Worm (Caenorhabditis elegans) whole organism, L3 larva: ENCODE results near the gene F11C1.10.

ENCODE experiments used
- lsy-12 ChIP-seq: sonication (generic microtip); optimal IDR thresholded peaks from 2 replicates; lab custom pipeline; 2016; ENCODE audit warnings: mild to moderate bottlenecking, missing genetic modification characterization, missing compliant biosample characterization
- nhr-25 ChIP-seq: sonication (generic microtip); optimal IDR thresholded peaks from 2 replicates; lab custom pipeline; 2017; ENCODE audit warnings: missing biosample characterization, missing genetic modification characterization
- skn-1 ChIP-seq: fragments of 150-350 bp; optimal IDR thresholded peaks from 2 replicates; lab custom pipeline; 2014; ENCODE audit warnings: missing biosample characterization, missing genetic modification characterization
- snpc-4 ChIP-seq: fragments of 150-350 bp; optimal IDR thresholded peaks from 2 replicates; lab custom pipeline; 2014; ENCODE audit warnings: missing biosample characterization, missing genetic modification characterization
- unc-62 ChIP-seq: fragments of 150-350 bp; sonication (generic microtip); optimal IDR thresholded peaks from 4 replicates; lab custom pipeline; 2014; ENCODE audit warnings: missing biosample characterization, missing genetic modification reagents, missing genetic modification characterization

DNA sequence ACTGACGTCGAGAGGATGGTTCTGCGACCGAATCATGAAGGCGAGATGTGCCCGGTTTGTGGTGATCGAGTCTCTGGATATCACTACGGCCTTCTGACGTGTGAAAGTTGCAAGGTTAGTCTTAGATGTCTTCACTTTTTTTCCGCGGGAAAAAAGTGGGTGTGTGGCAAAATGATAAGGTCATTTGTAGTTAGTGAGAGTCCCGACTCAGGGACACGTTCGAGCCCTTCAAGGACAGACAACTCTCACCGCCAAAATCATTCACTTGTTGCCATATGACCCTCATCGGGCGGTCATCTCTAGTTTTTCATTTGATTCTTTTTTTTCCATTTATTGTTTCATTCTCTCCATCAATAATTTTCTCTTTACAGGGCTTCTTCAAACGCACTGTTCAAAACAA, 32.0 kb downstream of the F11C1.10 start:
- TF ChIP-seq unc-62 (GFP tag; lab: Kevin White, UChicago), result no peak
- TF ChIP-seq snpc-4 (tag; lab: Kevin White, UChicago), result no peak
- no peak for TF ChIP-seq lsy-12
- no peak for TF ChIP-seq skn-1 (tag; lab: Kevin White, UChicago)
- peak; percentile 100 for TF ChIP-seq nhr-25 (tag; lab: Kevin White, UChicago)
